Worm (Caenorhabditis elegans) whole organism, early embryonic: ENCODE results near the gene apl-1.

ENCODE experiments used
- B0310.2 ChIP-seq: sonication (generic microtip); optimal IDR thresholded peaks from 2 replicates; lab custom pipeline; 2016; ENCODE audit warnings: mild to moderate bottlenecking, missing genetic modification characterization, missing compliant biosample characterization
- F13C5.2 ChIP-seq: sonication (generic microtip); optimal IDR thresholded peaks from 2 replicates; lab custom pipeline; 2017; ENCODE audit warnings: mild to moderate bottlenecking, missing genetic modification characterization, inconsistent platforms, missing compliant biosample characterization
- aly-1 ChIP-seq: sonication (generic microtip); optimal IDR thresholded peaks from 2 replicates; lab custom pipeline; 2016; ENCODE audit warnings: missing genetic modification characterization, missing compliant biosample characterization
- ama-1 ChIP-seq: fragments of 150-350 bp; optimal IDR thresholded peaks from 2 replicates; lab custom pipeline; 2014
- ceh-13 ChIP-seq: fragments of 200-800 bp; sonication (Bioruptor generic); optimal IDR thresholded peaks from 2 replicates; lab custom pipeline; 2018; ENCODE audit warnings: mild to moderate bottlenecking, missing genetic modification characterization, missing compliant biosample characterization
- ceh-36 ChIP-seq: sonication (generic microtip); optimal IDR thresholded peaks from 2 replicates; lab custom pipeline; 2016; ENCODE audit warnings: missing genetic modification characterization, inconsistent platforms, missing compliant biosample characterization
- ets-7 ChIP-seq: sonication (generic microtip); optimal IDR thresholded peaks from 2 replicates; lab custom pipeline; 2016; ENCODE audit warnings: missing genotype, missing genetic modification characterization, missing compliant biosample characterization
- flt-1 ChIP-seq: fragments of 200-800 bp; sonication (Bioruptor generic); IDR thresholded peaks from 2 replicates; pipeline ENCODE4 v1.3.6; 2022; ENCODE audit warnings: missing genetic modification characterization, missing compliant biosample characterization
- hmbx-1 ChIP-seq: sonication (generic microtip); optimal IDR thresholded peaks from 2 replicates; lab custom pipeline; 2016; ENCODE audit warnings: mild to moderate bottlenecking, missing genetic modification characterization, missing compliant biosample characterization
- hmg-4 ChIP-seq: fragments of 200-800 bp; sonication (Bioruptor generic); optimal IDR thresholded peaks from 2 replicates; lab custom pipeline; 2018; ENCODE audit warnings: mild to moderate bottlenecking, missing genetic modification characterization, missing compliant biosample characterization
- hnd-1 ChIP-seq: sonication (generic microtip); optimal IDR thresholded peaks from 2 replicates; lab custom pipeline; 2016; ENCODE audit warnings: missing genetic modification characterization, missing compliant biosample characterization
- pes-1 ChIP-seq: fragments of 200-800 bp; sonication (Bioruptor generic); IDR thresholded peaks from 2 replicates; pipeline ENCODE4 v1.3.6; 2022; ENCODE audit warnings: missing genetic modification reagents, missing genetic modification characterization, missing compliant biosample characterization
- scrt-1 ChIP-seq: fragments of 200-800 bp; sonication (Bioruptor generic); IDR thresholded peaks from 2 replicates; pipeline ENCODE4 v1.3.6; 2022; ENCODE audit warnings: missing genetic modification characterization, missing compliant biosample characterization
- sea-1 ChIP-seq: fragments of 200-800 bp; sonication (Bioruptor generic); conservative IDR thresholded peaks from 2 replicates; pipeline ENCODE4 v1.3.6; 2022; ENCODE audit warnings: missing genetic modification characterization, missing compliant biosample characterization
- tbx-11 ChIP-seq: fragments of 200-800 bp; sonication (Bioruptor generic); IDR thresholded peaks from 2 replicates; pipeline ENCODE4 v1.3.6; 2022; ENCODE audit warnings: missing genetic modification characterization, missing compliant biosample characterization
- tbx-37 ChIP-seq: fragments of 200-800 bp; sonication (Bioruptor generic); conservative IDR thresholded peaks from 2 replicates; pipeline ENCODE4 v1.3.6; 2022; ENCODE audit warnings: missing genetic modification reagents, missing genetic modification characterization, missing compliant biosample characterization
- tra-4 ChIP-seq: sonication (generic microtip); optimal IDR thresholded peaks from 2 replicates; lab custom pipeline; 2017; ENCODE audit warnings: missing genetic modification characterization, missing compliant biosample characterization

Gene apl-1

ce11 chrX:5085465-5085864 lies 31.2 kb downstream of the apl-1 start:
- TF ChIP-seq scrt-1 (GFP tag; lab: Robert Waterston, UW) (peak; percentile 97), hmbx-1 (tag; lab: Kevin White, UChicago) (peak; percentile 88), ceh-36 (tag; lab: Kevin White, UChicago) (peak; percentile 94), ceh-13 (GFP tag; lab: Kevin White, UChicago) (peak; percentile 94), F13C5.2 (peak; percentile 98), tra-4 (tag; lab: Kevin White, UChicago) (peak; percentile 95), hmg-4 (GFP tag; lab: Kevin White, UChicago) (peak; percentile 98), ets-7 (tag; lab: Kevin White, UChicago) (peak; percentile 88), hnd-1 (tag; lab: Kevin White, UChicago) (peak; percentile 91), pes-1 (peak; percentile 96), tbx-11 (GFP tag; lab: Robert Waterston, UW) (peak; percentile 98), flt-1 (GFP tag; lab: Robert Waterston, UW) (peak; percentile 96), tbx-37 (GFP tag; lab: Robert Waterston, UW) (peak; percentile 88), sea-1 (GFP tag; lab: Robert Waterston, UW) (peak; percentile 95), aly-1 (tag; lab: Kevin White, UChicago) (peak; percentile 94), B0310.2 (peak; percentile 95), ama-1 (no peak)

DNA sequence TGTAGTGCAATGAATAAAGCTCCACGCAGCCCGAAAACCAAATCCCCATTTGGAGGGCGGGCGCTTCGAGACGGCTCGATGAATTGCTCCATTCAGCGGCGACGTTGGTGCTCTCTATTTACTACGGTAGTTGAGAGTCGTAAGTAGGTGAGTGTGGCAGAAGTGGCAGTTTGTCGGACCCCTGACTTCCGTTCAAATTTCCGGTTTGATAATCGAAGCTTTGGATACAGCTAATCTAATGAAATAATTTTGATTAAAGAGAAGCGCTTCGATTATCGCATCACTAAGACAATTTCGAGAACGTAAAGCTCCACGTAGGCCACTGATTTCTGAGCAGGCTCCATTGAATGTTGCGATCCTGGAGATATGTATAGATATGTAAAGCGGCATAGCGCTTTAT lies 32.2 kb downstream of the apl-1 start, which contains the start of gene ets-5:
TSS of gene ets-5 (minus strand) at position 32 of the 400 bp plus-strand sequence.
- TF ChIP-seq tbx-37 (GFP tag; lab: Robert Waterston, UW) (no peak), sea-1 (GFP tag; lab: Robert Waterston, UW) (no peak), tra-4 (tag; lab: Kevin White, UChicago) (no peak), B0310.2 (no peak), hmbx-1 (tag; lab: Kevin White, UChicago) (no peak), ets-7 (tag; lab: Kevin White, UChicago) (no peak), aly-1 (tag; lab: Kevin White, UChicago) (no peak), F13C5.2 (no peak), pes-1 (no peak), tbx-11 (GFP tag; lab: Robert Waterston, UW) (no peak), hmg-4 (GFP tag; lab: Kevin White, UChicago) (no peak), hnd-1 (tag; lab: Kevin White, UChicago) (no peak), ama-1 (no peak), ceh-36 (tag; lab: Kevin White, UChicago) (no peak), scrt-1 (GFP tag; lab: Robert Waterston, UW) (no peak), flt-1 (GFP tag; lab: Robert Waterston, UW) (no peak)

DNA sequence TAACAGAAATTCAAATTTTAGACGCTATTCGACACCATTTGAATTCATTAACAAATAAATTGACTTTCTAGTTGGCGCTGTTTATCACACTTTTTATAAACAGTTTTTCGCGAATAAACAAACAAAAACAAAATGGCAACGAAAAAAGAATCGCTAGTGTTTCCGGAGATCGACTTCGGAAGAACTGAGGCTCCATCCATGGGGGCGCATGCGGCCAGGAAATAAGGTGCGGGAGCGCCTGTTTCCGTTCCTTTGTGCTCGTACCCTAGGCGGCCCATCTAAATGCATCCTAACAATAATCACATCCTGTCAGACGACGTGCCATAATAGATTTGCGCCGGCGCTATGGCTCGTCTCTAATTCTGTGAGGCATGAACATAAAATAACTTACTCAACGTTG lies 32.6 kb downstream of the apl-1 start:
- TF ChIP-seq tbx-11 (GFP tag; lab: Robert Waterston, UW) (no peak), ets-7 (tag; lab: Kevin White, UChicago) (no peak), hmg-4 (GFP tag; lab: Kevin White, UChicago) (no peak), hnd-1 (tag; lab: Kevin White, UChicago) (no peak), tra-4 (tag; lab: Kevin White, UChicago) (no peak), sea-1 (GFP tag; lab: Robert Waterston, UW) (no peak), ama-1 (no peak), ceh-13 (GFP tag; lab: Kevin White, UChicago) (no peak), ceh-36 (tag; lab: Kevin White, UChicago) (no peak), hmbx-1 (tag; lab: Kevin White, UChicago) (no peak), aly-1 (tag; lab: Kevin White, UChicago) (no peak), B0310.2 (no peak), pes-1 (no peak), scrt-1 (GFP tag; lab: Robert Waterston, UW) (no peak), flt-1 (GFP tag; lab: Robert Waterston, UW) (no peak), tbx-37 (GFP tag; lab: Robert Waterston, UW) (no peak), F13C5.2 (no peak)

DNA sequence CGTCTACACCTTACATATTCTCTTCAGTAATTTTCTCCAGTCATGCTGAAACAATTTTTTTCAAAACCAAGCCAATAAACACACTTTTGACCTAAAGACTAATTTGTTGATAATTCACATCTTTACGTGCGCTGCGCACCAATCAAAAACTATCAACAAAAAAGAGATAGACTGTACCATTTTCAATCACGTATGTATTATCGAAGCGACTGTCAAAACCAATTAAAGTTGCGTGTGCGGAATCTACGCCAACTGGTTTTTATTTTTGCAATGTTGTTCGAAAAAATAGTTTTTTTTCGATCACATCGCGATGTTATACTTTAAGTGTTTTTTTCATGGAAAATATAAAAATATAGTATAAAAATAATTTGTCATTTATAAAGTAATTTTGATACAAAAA lies 37.4 kb downstream of the apl-1 start:
- TF ChIP-seq F13C5.2 (no peak), hmg-4 (GFP tag; lab: Kevin White, UChicago) (no peak), hnd-1 (tag; lab: Kevin White, UChicago) (no peak), ceh-13 (GFP tag; lab: Kevin White, UChicago) (no peak), sea-1 (GFP tag; lab: Robert Waterston, UW) (no peak), scrt-1 (GFP tag; lab: Robert Waterston, UW) (no peak), pes-1 (no peak), B0310.2 (no peak), hmbx-1 (tag; lab: Kevin White, UChicago) (no peak), tbx-11 (GFP tag; lab: Robert Waterston, UW) (no peak), ama-1 (no peak), tbx-37 (GFP tag; lab: Robert Waterston, UW) (no peak)

- TF ChIP-seq pes-1 (no peak), hmg-4 (GFP tag; lab: Kevin White, UChicago) (peak; percentile 74), tbx-11 (GFP tag; lab: Robert Waterston, UW) (0 out of 2 replicates have a peak, but pooled peaks have one; percentile 25), aly-1 (tag; lab: Kevin White, UChicago) (peak; percentile 8)
Observed at ce11 chrX:5077696-5078343, 38.8 kb downstream of the apl-1 start, which contains the start of gene cal-5. TSS of gene cal-5 (minus strand) at chrX:5077961.

- no peak for TF ChIP-seq aly-1 (tag; lab: Kevin White, UChicago)
- no peak for TF ChIP-seq tbx-37 (GFP tag; lab: Robert Waterston, UW)
- TF ChIP-seq hmg-4 (GFP tag; lab: Kevin White, UChicago), result no peak
- no peak for TF ChIP-seq ets-7 (tag; lab: Kevin White, UChicago)
- TF ChIP-seq ama-1, result no peak
Observed at ce11 chrX:5075538-5075937, 41.1 kb downstream of the apl-1 start.

ce11 chrX:5073895-5074294 lies 42.8 kb downstream of the apl-1 start:
- TF ChIP-seq B0310.2, result no peak
- no peak for TF ChIP-seq ceh-13 (GFP tag; lab: Kevin White, UChicago)
